Worm (Caenorhabditis elegans): ENCODE results near the gene pqn-89.

- no peak for TF ChIP-seq nhr-11 (tag; optimal IDR thresholded peaks at IDR 0.05)
- no peak for TF ChIP-seq ztf-1 (GFP tag; conservative IDR thresholded peaks at IDR 0.05)
- no peak for TF ChIP-seq nhr-77 (tag; optimal IDR thresholded peaks at IDR 0.05)
- TF ChIP-seq R02D3.7 (tag; optimal IDR thresholded peaks at IDR 0.05), result no peak
- TF ChIP-seq unc-62 (GFP tag; optimal IDR thresholded peaks at IDR 0.05), result no peak
These were observed 35.3 kb upstream of the pqn-89 start, which contains the start of gene tmed-13 for ce11 chrIV:6471216-6471615.
